Worm (Caenorhabditis elegans): ENCODE results near the gene Y66D12A.13.
A peak's percentile ranks its signal among the peaks of the same experiment; 100 is the strongest.

The Y66D12A.13 gene

DNA sequence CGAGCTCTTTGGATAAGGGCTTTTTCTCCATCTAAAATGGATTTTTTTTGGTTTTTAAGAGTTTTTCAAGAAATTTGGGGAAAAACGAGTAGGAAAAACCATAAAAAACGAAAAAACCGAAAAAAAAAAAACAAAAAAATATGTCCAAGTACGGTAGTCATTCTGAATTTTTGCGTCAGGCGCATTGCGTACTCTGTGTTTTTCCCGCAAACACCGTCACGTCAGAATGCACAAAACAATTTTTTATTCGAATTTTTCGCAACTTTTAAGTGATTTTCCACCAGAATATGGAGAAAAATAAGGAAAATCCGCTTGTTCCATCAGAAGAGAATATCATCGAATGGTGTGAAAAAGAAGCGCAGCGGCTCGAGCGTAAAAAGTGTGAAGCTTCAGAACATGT lies 33.2 kb downstream of the Y66D12A.13 start, which contains the start of the genes Y66D12A.6 and ceh-92 (continued):
- TF ChIP-seq ekl-4 (GFP tag; IDR thresholded peaks at IDR 0.05): no peak
- no peak for TF ChIP-seq attf-3 (GFP tag; conservative IDR thresholded peaks at IDR 0.05)
- TF ChIP-seq let-526 (GFP tag; IDR thresholded peaks at IDR 0.05): no peak
- TF ChIP-seq ztf-3 (GFP tag; optimal IDR thresholded peaks at IDR 0.05): no peak
- no peak for TF ChIP-seq F39B2.1 (GFP tag; IDR thresholded peaks at IDR 0.05)
- TF ChIP-seq repo-1 (tag; optimal IDR thresholded peaks at IDR 0.05): no peak
- no peak for TF ChIP-seq nfya-2 (GFP tag; IDR thresholded peaks at IDR 0.05)
- TF ChIP-seq nhr-80 (tag; optimal IDR thresholded peaks at IDR 0.05): no peak
- TF ChIP-seq efl-1 (GFP tag; optimal IDR thresholded peaks at IDR 0.05): peak; percentile 50
- no peak for TF ChIP-seq him-1 (tag; optimal IDR thresholded peaks at IDR 0.05)
- TF ChIP-seq mel-28 (tag; optimal IDR thresholded peaks at IDR 0.05; ENCODE audit: borderline replicate concordance): no peak
- TF ChIP-seq T07F8.4 (tag; optimal IDR thresholded peaks at IDR 0.05): no peak
- TF ChIP-seq mxl-1 (tag; optimal IDR thresholded peaks at IDR 0.05): no peak
- TF ChIP-seq K12H6.12 (tag; optimal IDR thresholded peaks at IDR 0.05): no peak
- TF ChIP-seq lin-54 (GFP tag; optimal IDR thresholded peaks at IDR 0.05): peak; percentile 56
- no peak for TF ChIP-seq ztf-22 (GFP tag; optimal IDR thresholded peaks at IDR 0.05)
- no peak for TF ChIP-seq sdz-38 (tag; optimal IDR thresholded peaks at IDR 0.05)
- no peak for TF ChIP-seq aptf-3 (GFP tag; IDR thresholded peaks at IDR 0.05)
- TF ChIP-seq hmg-1.2 (GFP tag; IDR thresholded peaks at IDR 0.05): no peak
- TF ChIP-seq nhr-27 (tag; optimal IDR thresholded peaks at IDR 0.05): no peak

DNA sequence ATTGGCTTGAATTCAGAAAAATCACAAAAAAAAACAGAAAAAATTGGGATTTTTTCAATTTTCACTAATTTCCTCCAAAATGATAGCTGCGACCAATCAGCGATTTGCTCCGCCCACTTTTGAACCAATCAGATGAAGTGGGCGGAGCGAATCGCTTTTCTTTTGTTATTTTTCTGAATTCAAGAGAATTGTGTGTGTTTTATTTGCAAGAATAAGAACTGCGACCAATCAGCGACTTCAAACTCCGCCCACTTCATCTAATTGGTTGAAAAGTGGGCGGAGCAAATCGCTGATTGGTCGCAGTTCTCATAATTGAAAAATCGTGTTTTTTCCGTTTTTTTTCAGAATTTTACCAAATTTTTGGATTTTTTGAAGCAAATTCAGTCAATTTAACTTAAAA lies 34.4 kb downstream of the Y66D12A.13 start:
- TF ChIP-seq nfyb-1 (GFP tag; IDR thresholded peaks at IDR 0.05): peak; percentile 64; the same call in 1 of the 2 replicates
- TF ChIP-seq him-1 (tag; optimal IDR thresholded peaks at IDR 0.05): no peak

DNA sequence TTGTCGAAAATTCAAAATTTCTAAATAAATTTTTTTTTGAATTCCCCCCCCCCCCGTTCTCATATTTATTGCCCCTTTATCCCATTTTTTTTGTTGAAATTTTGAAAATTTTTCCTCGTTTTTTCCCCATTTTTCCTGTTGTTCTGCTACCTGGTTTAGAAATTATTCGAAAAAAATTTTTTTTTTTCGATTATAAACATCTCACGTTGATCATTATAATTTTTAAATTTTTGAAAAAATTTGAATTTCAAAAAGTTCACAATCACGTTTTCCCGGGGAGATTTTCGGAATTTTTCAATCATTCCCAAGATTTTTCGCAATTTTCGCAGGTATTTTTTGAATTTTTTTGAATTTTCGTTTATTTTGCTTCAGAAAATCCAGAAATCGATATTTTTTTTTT lies 40.7 kb downstream of the Y66D12A.13 start, which contains the start of gene Y66D12A.3:
TSS of gene Y66D12A.3 (plus strand) at position 301 of the 400 bp plus-strand sequence.
- TF ChIP-seq ztf-26 (tag; optimal IDR thresholded peaks at IDR 0.05) (no peak), nfyb-1 (GFP tag; IDR thresholded peaks at IDR 0.05) (no peak), nhr-90 (tag; optimal IDR thresholded peaks at IDR 0.05) (no peak), hlh-26 (GFP tag; conservative IDR thresholded peaks at IDR 0.05) (no peak), ceh-100 (GFP tag; IDR thresholded peaks at IDR 0.05) (no peak), attf-3 (GFP tag; conservative IDR thresholded peaks at IDR 0.05) (no peak)

DNA sequence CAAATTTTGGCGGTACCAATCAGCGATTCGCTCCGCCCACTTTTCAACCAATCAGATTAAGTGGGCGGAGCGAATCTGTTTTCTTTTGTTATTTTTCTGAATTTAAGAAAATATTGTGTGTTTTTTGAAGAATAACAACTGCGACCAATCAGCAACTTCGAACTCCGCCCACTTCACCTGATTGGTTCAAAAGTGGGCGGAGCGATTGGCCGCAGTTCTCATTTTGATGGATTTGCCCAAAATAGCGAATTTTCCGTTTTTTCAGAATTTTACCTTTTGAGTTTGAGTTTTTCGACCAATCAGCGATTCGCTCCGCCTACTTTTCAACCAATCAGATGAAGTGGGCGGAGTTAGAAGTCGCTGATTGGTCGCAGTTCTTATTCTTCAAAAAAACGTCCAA lies 41.1 kb downstream of the Y66D12A.13 start:
- no peak for TF ChIP-seq madf-10 (tag; optimal IDR thresholded peaks at IDR 0.05)
- TF ChIP-seq nfya-2 (GFP tag; IDR thresholded peaks at IDR 0.05): no peak
- TF ChIP-seq ceh-27 (GFP tag; optimal IDR thresholded peaks at IDR 0.05): no peak
- no peak for TF ChIP-seq lin-54 (GFP tag; optimal IDR thresholded peaks at IDR 0.05)
- TF ChIP-seq cebp-1 (GFP tag; IDR thresholded peaks at IDR 0.05): no peak
- TF ChIP-seq cebp-1 (tag; optimal IDR thresholded peaks at IDR 0.05): no peak
- no peak for TF ChIP-seq snpc-1.1 (tag; optimal IDR thresholded peaks at IDR 0.05; ENCODE audit: insufficient read depth)
- no peak for TF ChIP-seq mxl-1 (tag; optimal IDR thresholded peaks at IDR 0.05)
- no peak for TF ChIP-seq rcor-1 (GFP tag; IDR thresholded peaks at IDR 0.05)
- no peak for TF ChIP-seq F22D6.2 (tag; optimal IDR thresholded peaks at IDR 0.05)
- no peak for TF ChIP-seq F39B2.1 (GFP tag; IDR thresholded peaks at IDR 0.05)
- no peak for TF ChIP-seq madf-6 (GFP tag; IDR thresholded peaks at IDR 0.05)
- TF ChIP-seq snpc-3.4 (tag; optimal IDR thresholded peaks at IDR 0.05): no peak
- TF ChIP-seq K11D2.4 (GFP tag; IDR thresholded peaks at IDR 0.05): no peak
- no peak for TF ChIP-seq ets-4 (GFP tag; optimal IDR thresholded peaks at IDR 0.05)
- TF ChIP-seq akir-1 (GFP tag; optimal IDR thresholded peaks at IDR 0.05): no peak
- no peak for TF ChIP-seq T26A5.8 (tag; optimal IDR thresholded peaks at IDR 0.05)
- no peak for TF ChIP-seq ccch-3 (GFP tag; optimal IDR thresholded peaks at IDR 0.05)
- TF ChIP-seq sdz-38 (tag; optimal IDR thresholded peaks at IDR 0.05): no peak

Data from whole organism, young adult.